Fruit fly (Drosophila melanogaster): ENCODE measurements around the gene Dip-B.

Dip-B gene

dm6 chr3R:13796607-13797246 lies 14.6 kb downstream of the Dip-B start (continued):
- TF ChIP-seq gfzf (GFP tag; optimal IDR thresholded peaks at IDR 0.05) (no peak), CG5180 (GFP tag; optimal IDR thresholded peaks at IDR 0.05) (peak; percentile 65), Hr78 (GFP tag; optimal IDR thresholded peaks at IDR 0.05) (peak in 1 of 2 experiments; percentile 63), oc (tag; optimal IDR thresholded peaks at IDR 0.05) (peak; percentile 54), Atf-2 (GFP tag; optimal IDR thresholded peaks at IDR 0.05) (no peak), Opbp (GFP tag; IDR thresholded peaks at IDR 0.05; ENCODE audit: partially characterized antibody) (no peak), sens (GFP tag) (peak; percentile 1), chif (GFP tag; optimal IDR thresholded peaks at IDR 0.05) (no peak), C15 (GFP tag; IDR thresholded peaks at IDR 0.05) (0 out of 3 replicates have a peak, but pooled peaks have one; percentile 17), CG43689 (GFP tag; IDR thresholded peaks at IDR 0.05) (no peak), CG12219 (GFP tag; optimal IDR thresholded peaks at IDR 0.05) (peak; percentile 12), CG12744 (GFP tag; optimal IDR thresholded peaks at IDR 0.05) (no peak), Awh (GFP tag; IDR thresholded peaks at IDR 0.05) (no peak), trem (tag; optimal IDR thresholded peaks at IDR 0.05) (no peak), cg (GFP tag; optimal IDR thresholded peaks at IDR 0.05) (peak; percentile 80)

- TF ChIP-seq sc (optimal IDR thresholded peaks at IDR 0.05) (no peak), sc (GFP tag; optimal IDR thresholded peaks at IDR 0.05) (no peak), bigmax (GFP tag; optimal IDR thresholded peaks at IDR 0.05) (no peak), CG7372 (GFP tag; IDR thresholded peaks at IDR 0.05) (no peak), CG12391 (tag; optimal IDR thresholded peaks at IDR 0.05) (no peak), CG31441 (GFP tag; IDR thresholded peaks at IDR 0.05) (peak; percentile 33; the same call in 1 of the 2 replicates), Doc2 (GFP tag; IDR thresholded peaks at IDR 0.05) (no peak), chm (GFP tag; IDR thresholded peaks at IDR 0.05) (no peak), prd (optimal IDR thresholded peaks at IDR 0.05) (no peak), prd (GFP tag; IDR thresholded peaks at IDR 0.05) (no peak), CG6689 (GFP tag; IDR thresholded peaks at IDR 0.05) (no peak), grn (GFP tag; optimal IDR thresholded peaks at IDR 0.05) (no peak), Fer1 (GFP tag; optimal IDR thresholded peaks at IDR 0.05) (no peak), HLHmδ (GFP tag; optimal IDR thresholded peaks at IDR 0.05) (peak; percentile 27), nmo (GFP tag; optimal IDR thresholded peaks at IDR 0.05) (peak; percentile 22), Elba2 (GFP tag; optimal IDR thresholded peaks at IDR 0.05) (no peak), eyg (GFP tag; optimal IDR thresholded peaks at IDR 0.05) (no peak), Awh (GFP tag; IDR thresholded peaks at IDR 0.05) (peak; percentile 55; the same call in 1 of the 2 replicates), CG12659 (GFP tag; optimal IDR thresholded peaks at IDR 0.05) (no peak), CG3407 (GFP tag; optimal IDR thresholded peaks at IDR 0.05) (no peak), B-H1 (GFP tag; IDR thresholded peaks at IDR 0.05) (no peak), fd96Cb (tag; optimal IDR thresholded peaks at IDR 0.05) (peak; percentile 5), al (GFP tag; IDR thresholded peaks at IDR 0.05) (no peak), maf-S (GFP tag; optimal IDR thresholded peaks at IDR 0.05) (no peak), ci (GFP tag; IDR thresholded peaks at IDR 0.05) (peak; percentile 39; the same call in 1 of the 3 replicates), CG12942 (GFP tag; optimal IDR thresholded peaks at IDR 0.05) (no peak), CG6765 (GFP tag; optimal IDR thresholded peaks at IDR 0.05) (no peak), CG18764 (GFP tag; optimal IDR thresholded peaks at IDR 0.05) (no peak), CG31224 (GFP tag; IDR thresholded peaks at IDR 0.05) (0 out of 2 replicates have a peak, but pooled peaks have one; percentile 1), CG1602 (GFP tag; optimal IDR thresholded peaks at IDR 0.05) (no peak), wor (GFP tag; IDR thresholded peaks at IDR 0.05) (no peak), pum (GFP tag; optimal IDR thresholded peaks at IDR 0.05) (no peak), HHEX (GFP tag; optimal IDR thresholded peaks at IDR 0.05) (no peak), Dip2 (GFP tag; IDR thresholded peaks at IDR 0.05) (no peak), CG31365 (tag; optimal IDR thresholded peaks at IDR 0.05) (no peak), ems (GFP tag; optimal IDR thresholded peaks at IDR 0.05) (no peak), CG17361 (GFP tag; IDR thresholded peaks at IDR 0.05) (peak; percentile 41; the same call in 1 of the 3 replicates)
Measured at dm6 chr3R:13797269-13797677, 15.2 kb downstream of the Dip-B start.

Measured in whole organism, embryonic.